Fruit fly (Drosophila melanogaster): ENCODE results near the gene CG8353.

DNA sequence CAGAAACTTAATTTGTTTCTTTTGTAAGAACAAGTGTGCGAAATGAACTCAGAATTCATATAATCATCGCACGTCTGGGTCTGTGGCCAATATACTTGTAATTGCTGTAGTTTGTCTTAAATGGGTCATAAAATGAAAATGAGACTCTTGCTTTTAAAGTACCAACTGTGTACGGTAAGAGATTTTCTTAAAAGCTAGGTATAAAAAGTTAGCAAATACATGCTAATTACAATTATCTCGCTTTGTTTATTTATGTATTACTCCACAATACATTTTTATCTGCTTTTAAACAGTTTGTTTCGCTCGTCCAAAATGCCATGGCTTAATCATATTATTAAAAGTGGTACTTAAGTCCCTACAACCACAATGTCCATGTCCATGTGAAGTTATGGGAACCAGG lies 10.1 kb upstream of the CG8353 start:
- TF ChIP-seq ttk (optimal IDR thresholded peaks at IDR 0.05), result no peak
- TF ChIP-seq psq (optimal IDR thresholded peaks at IDR 0.05), result no peak
- TF ChIP-seq Sin3A (optimal IDR thresholded peaks at IDR 0.05), result no peak
- no peak for TF ChIP-seq Myc (optimal IDR thresholded peaks at IDR 0.05)
- TF ChIP-seq insv (optimal IDR thresholded peaks at IDR 0.05), result no peak
- no peak for TF ChIP-seq h (optimal IDR thresholded peaks at IDR 0.05)
